Worm (Caenorhabditis elegans) whole organism, young adult: Measurements from ENCODE around the gene exp-2.

Experiments used
- B0019.2 ChIP-seq: fragments of 200-800 bp; sonication (Bioruptor generic); conservative IDR thresholded peaks from 2 replicates; pipeline ENCODE4 v1.3.6; 2022; ENCODE audit warnings: missing genetic modification reagents, missing genetic modification characterization, missing compliant biosample characterization
- B0035.1 ChIP-seq: sonication (generic microtip); optimal IDR thresholded peaks from 2 replicates; lab custom pipeline; 2016; ENCODE audit warnings: missing genetic modification characterization, mild to moderate bottlenecking, missing compliant biosample characterization, missing genotype, missing genetic modification reagents
- D2030.7 ChIP-seq: fragments of 200-800 bp; sonication (Bioruptor generic); IDR thresholded peaks from 2 replicates; pipeline ENCODE4 v1.3.6; 2022; ENCODE audit warnings: missing genetic modification reagents, missing genetic modification characterization, missing compliant biosample characterization
- F23B12.7 ChIP-seq: sonication (generic microtip); optimal IDR thresholded peaks from 2 replicates; lab custom pipeline; 2017; ENCODE audit warnings: missing genetic modification characterization, mild to moderate bottlenecking, missing compliant biosample characterization, antibody characterized with exemption, moderate library complexity; ENCODE audit not compliant: insufficient read depth
- F33H1.4 ChIP-seq: fragments of 200-800 bp; sonication (Bioruptor generic); IDR thresholded peaks from 2 replicates; pipeline ENCODE4 v1.3.6; 2022; ENCODE audit warnings: missing genetic modification reagents, missing genetic modification characterization, missing compliant biosample characterization
- Y53G8AR.9 ChIP-seq: fragments of 200-800 bp; sonication (Bioruptor generic); conservative IDR thresholded peaks from 2 replicates; pipeline ENCODE4 v1.3.6; 2022; ENCODE audit warnings: missing genetic modification reagents, missing genetic modification characterization, missing compliant biosample characterization
- ZK185.1 ChIP-seq: sonication (generic microtip); optimal IDR thresholded peaks from 2 replicates; lab custom pipeline; 2016; ENCODE audit warnings: mild to moderate bottlenecking, missing genetic modification characterization, missing compliant biosample characterization; ENCODE audit not compliant: poor library complexity, severe bottlenecking
- athp-1 ChIP-seq: sonication (generic microtip); optimal IDR thresholded peaks from 2 replicates; lab custom pipeline; 2017; ENCODE audit warnings: mild to moderate bottlenecking, missing genetic modification characterization, missing compliant biosample characterization
- attf-3 ChIP-seq: fragments of 200-800 bp; sonication (Bioruptor generic); conservative IDR thresholded peaks from 2 replicates; pipeline ENCODE4 v1.3.6; 2022; ENCODE audit warnings: missing genetic modification reagents, missing genetic modification characterization, missing compliant biosample characterization
- cebp-1 ChIP-seq, 2 experiments: fragments of 200-800 bp in 1 of 2; sonication (Bioruptor generic) in 1 of 2; sonication (generic microtip) in 1 of 2; IDR thresholded peaks in 1 of 2; optimal IDR thresholded peaks in 1 of 2; 2 replicates each; pipeline versions ENCODE4 v1.3.6 to Lab custom; 2017 to 2022; ENCODE audit warnings: missing compliant biosample characterization in 2 of 2, missing genetic modification characterization in 2 of 2, mild to moderate bottlenecking in 1 of 2, missing genetic modification reagents in 1 of 2, moderate library complexity in 1 of 2
- ceh-58 ChIP-seq: fragments of 200-800 bp; sonication (Bioruptor generic); IDR thresholded peaks from 2 replicates; pipeline ENCODE4 v1.3.6; 2022; ENCODE audit warnings: missing genetic modification characterization, missing compliant biosample characterization
- dox-1 ChIP-seq: fragments of 200-800 bp; sonication (Bioruptor generic); IDR thresholded peaks from 2 replicates; pipeline ENCODE4 v1.3.6; 2022; ENCODE audit warnings: missing genetic modification reagents, missing genetic modification characterization, missing compliant biosample characterization
- dpl-1 ChIP-seq: fragments of 150-350 bp; optimal IDR thresholded peaks from 2 replicates; lab custom pipeline; 2014; ENCODE audit warnings: missing biosample characterization, missing genetic modification reagents, missing genetic modification characterization
- efl-1 ChIP-seq: fragments of 150-350 bp; optimal IDR thresholded peaks from 2 replicates; lab custom pipeline; 2014; ENCODE audit warnings: missing biosample characterization, missing genetic modification reagents, missing genetic modification characterization
- ets-4 ChIP-seq: fragments of 200-800 bp; sonication (Bioruptor generic); optimal IDR thresholded peaks from 2 replicates; lab custom pipeline; 2018; ENCODE audit warnings: mild to moderate bottlenecking, missing genetic modification characterization, missing compliant biosample characterization
- fkh-3 ChIP-seq: sonication (generic microtip); optimal IDR thresholded peaks from 2 replicates; lab custom pipeline; 2016; ENCODE audit warnings: mild to moderate bottlenecking, missing genetic modification characterization, missing compliant biosample characterization
- hmg-1.2 ChIP-seq: fragments of 200-800 bp; sonication (Bioruptor generic); IDR thresholded peaks from 2 replicates; pipeline ENCODE4 v1.3.6; 2022; ENCODE audit warnings: missing genetic modification reagents, missing genetic modification characterization, missing compliant biosample characterization
- let-607 ChIP-seq, 2 experiments: fragments of 200-800 bp in 1 of 2; sonication (Bioruptor generic) in 1 of 2; sonication (generic microtip) in 1 of 2; optimal IDR thresholded peaks; 2 replicates each; lab custom pipeline; 2016 to 2018; ENCODE audit warnings: mild to moderate bottlenecking in 2 of 2, missing compliant biosample characterization in 2 of 2, missing genetic modification characterization in 2 of 2, moderate library complexity in 2 of 2, missing genotype in 1 of 2
- lin-26 ChIP-seq: fragments of 200-800 bp; sonication (Bioruptor generic); IDR thresholded peaks from 2 replicates; pipeline ENCODE4 v1.3.6; 2022; ENCODE audit warnings: missing genetic modification reagents, missing genetic modification characterization, missing compliant biosample characterization
- lin-35 ChIP-seq, 3 experiments: fragments of 150-350 bp in 2 of 3; sonication (generic microtip) in 1 of 3; optimal IDR thresholded peaks; 2 replicates each; lab custom pipeline; 2014 to 2018; ENCODE audit warnings: missing biosample characterization in 3 of 3, missing genetic modification characterization in 3 of 3, missing genetic modification reagents in 3 of 3
- lin-54 ChIP-seq: fragments of 200-800 bp; sonication (Bioruptor generic); optimal IDR thresholded peaks from 2 replicates; lab custom pipeline; 2018; ENCODE audit warnings: mild to moderate bottlenecking, missing genetic modification characterization, missing compliant biosample characterization
- lir-1 ChIP-seq: fragments of 200-800 bp; sonication (Bioruptor generic); conservative IDR thresholded peaks from 2 replicates; pipeline ENCODE4 v1.3.6; 2022; ENCODE audit warnings: missing genetic modification reagents, missing genetic modification characterization, missing compliant biosample characterization
- lsl-1 ChIP-seq: fragments of 200-800 bp; sonication (Bioruptor generic); optimal IDR thresholded peaks from 2 replicates; lab custom pipeline; 2018; ENCODE audit warnings: mild to moderate bottlenecking, missing genetic modification characterization, moderate library complexity, missing compliant biosample characterization
- madf-10 ChIP-seq: sonication (generic microtip); optimal IDR thresholded peaks from 2 replicates; lab custom pipeline; 2016; ENCODE audit warnings: mild to moderate bottlenecking, missing genetic modification characterization, missing compliant biosample characterization
- mel-28 ChIP-seq: sonication (generic microtip); optimal IDR thresholded peaks from 2 replicates; lab custom pipeline; 2016; ENCODE audit warnings: borderline replicate concordance, mild to moderate bottlenecking, missing genetic modification characterization, missing compliant biosample characterization
- mxl-1 ChIP-seq: sonication (generic microtip); optimal IDR thresholded peaks from 2 replicates; lab custom pipeline; 2016; ENCODE audit warnings: missing genetic modification characterization, missing compliant biosample characterization
- nfya-1 ChIP-seq: sonication (generic microtip); optimal IDR thresholded peaks from 2 replicates; lab custom pipeline; 2017; ENCODE audit warnings: antibody characterized with exemption, missing compliant biosample characterization, missing genetic modification characterization, borderline replicate concordance; ENCODE audit not compliant: insufficient read depth
- nhr-120 ChIP-seq: fragments of 200-800 bp; sonication (Bioruptor generic); IDR thresholded peaks from 2 replicates; pipeline ENCODE4 v1.3.6; 2022; ENCODE audit warnings: missing genetic modification characterization, missing compliant biosample characterization
- nhr-90 ChIP-seq: sonication (generic microtip); optimal IDR thresholded peaks from 2 replicates; lab custom pipeline; 2016; ENCODE audit warnings: missing genotype, mild to moderate bottlenecking, missing genetic modification characterization, missing compliant biosample characterization
- repo-1 ChIP-seq: sonication (generic microtip); optimal IDR thresholded peaks from 2 replicates; lab custom pipeline; 2017; ENCODE audit warnings: mild to moderate bottlenecking, missing genetic modification characterization, missing compliant biosample characterization
- rpc-1 ChIP-seq, 2 experiments: fragments of 150-350 bp in 1 of 2; sonication (generic microtip) in 1 of 2; optimal IDR thresholded peaks; 2 replicates each; lab custom pipeline; 2014 to 2018; ENCODE audit warnings: missing biosample characterization in 1 of 2, missing genetic modification characterization in 1 of 2, missing genetic modification reagents in 1 of 2, missing genotype in 1 of 2
- snpc-1.3 ChIP-seq: sonication (generic microtip); optimal IDR thresholded peaks from 2 replicates; lab custom pipeline; 2017; ENCODE audit warnings: missing genetic modification characterization, mild to moderate bottlenecking, missing compliant biosample characterization, antibody characterized with exemption, moderate library complexity, missing genotype, missing genetic modification reagents; ENCODE audit not compliant: insufficient read depth
- snpc-3.4 ChIP-seq: sonication (generic microtip); optimal IDR thresholded peaks from 2 replicates; lab custom pipeline; 2017; ENCODE audit warnings: missing genetic modification characterization, mild to moderate bottlenecking, missing compliant biosample characterization, antibody characterized with exemption, moderate library complexity, missing genotype, missing genetic modification reagents
- tbp1 ChIP-seq: fragments of 200-800 bp; sonication (Bioruptor generic); optimal IDR thresholded peaks from 2 replicates; lab custom pipeline; 2018; ENCODE audit warnings: mild to moderate bottlenecking, missing genetic modification characterization, missing compliant biosample characterization
- zfh-2 ChIP-seq: fragments of 200-800 bp; sonication (Bioruptor generic); conservative IDR thresholded peaks from 2 replicates; pipeline ENCODE4 v1.3.6; 2022; ENCODE audit warnings: missing genetic modification reagents, missing genetic modification characterization, missing compliant biosample characterization
- ztf-3 ChIP-seq: fragments of 200-800 bp; sonication (Bioruptor generic); optimal IDR thresholded peaks from 2 replicates; lab custom pipeline; 2018; ENCODE audit warnings: mild to moderate bottlenecking, missing genetic modification characterization, missing compliant biosample characterization

The exp-2 gene

ce11 chrV:6101243-6101898 is 29.8 kb upstream of the exp-2 start (continued):
- TF ChIP-seq efl-1 (GFP tag; lab: Kevin White, UChicago) = peak; percentile 89
- TF ChIP-seq ets-4 = no peak
- no peak for TF ChIP-seq ceh-58 (GFP tag; lab: Robert Waterston, UW)
- TF ChIP-seq F33H1.4 = 0 out of 2 replicates have a peak, but pooled peaks have one; percentile 19
- no peak for TF ChIP-seq nhr-120
- no peak for TF ChIP-seq repo-1 (tag; lab: Kevin White, UChicago)
- TF ChIP-seq mel-28 = no peak
- TF ChIP-seq cebp-1 (GFP tag; IDR thresholded peaks at IDR 0.05; lab: Robert Waterston, UW) = no peak
- TF ChIP-seq cebp-1 (tag; optimal IDR thresholded peaks at IDR 0.05; lab: Kevin White, UChicago) = no peak
- peak; percentile 54 for TF ChIP-seq dpl-1 (GFP tag; lab: Kevin White, UChicago)

DNA sequence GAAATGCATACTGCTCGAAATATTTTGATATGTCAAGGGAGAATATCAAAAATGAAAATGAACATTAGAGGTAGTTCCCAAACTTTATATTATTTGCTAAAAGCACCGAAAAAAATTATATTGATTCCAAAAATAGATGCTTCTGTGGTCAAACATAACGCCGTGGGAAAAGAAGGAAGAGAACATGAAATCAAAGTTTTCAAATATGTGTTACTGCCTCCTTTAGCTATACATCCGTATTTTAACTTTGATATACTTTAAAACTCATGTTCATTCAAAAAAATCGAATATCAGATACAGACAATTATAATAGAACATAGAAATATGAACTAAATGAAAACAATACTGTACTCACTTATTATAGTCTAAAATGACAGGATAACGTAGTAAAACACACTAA is 27.8 kb upstream of the exp-2 start, which contains the start of gene Y38A10A.11:
Y38A10A.11 (minus strand) TSS at position 101 of the 400 bp plus-strand sequence.
- no peak for TF ChIP-seq ztf-3 (GFP tag; lab: Kevin White, UChicago)
- no peak for TF ChIP-seq dox-1 (GFP tag; lab: Robert Waterston, UW)
- TF ChIP-seq tbp1 (GFP tag; lab: Kevin White, UChicago) = no peak
- TF ChIP-seq lin-26 (GFP tag; lab: Robert Waterston, UW) = no peak
- no peak for TF ChIP-seq zfh-2
- TF ChIP-seq lin-54 = no peak
- no peak for TF ChIP-seq athp-1 (tag; lab: Kevin White, UChicago)
- TF ChIP-seq nfya-1 (tag; lab: Kevin White, UChicago) = no peak
- no peak for TF ChIP-seq snpc-1.3
- TF ChIP-seq madf-10 (tag; lab: Kevin White, UChicago) = no peak
- TF ChIP-seq, all 124 proteins: peak for 0

DNA sequence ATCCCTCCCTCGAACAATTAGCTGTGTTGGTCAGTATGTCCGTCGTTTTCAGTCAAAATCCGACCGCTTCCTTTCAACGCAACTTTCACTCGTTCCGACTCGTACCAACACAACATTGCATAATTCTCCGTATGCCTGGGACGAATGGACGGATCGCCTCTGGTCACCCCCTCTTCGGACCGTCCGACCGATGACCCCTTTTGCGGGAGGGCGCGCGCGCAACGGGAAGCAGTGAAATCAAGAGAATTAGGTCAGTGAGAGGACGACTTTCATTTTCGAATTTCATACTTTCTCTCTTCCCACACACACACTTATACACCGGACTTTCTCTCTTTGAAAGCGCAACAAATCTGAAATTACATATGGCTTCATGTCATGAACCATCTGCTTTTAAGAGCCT is 25.8 kb upstream of the exp-2 start, which contains the start of gene atf-8:
atf-8 (plus strand) TSS at position 234 of the 400 bp plus-strand sequence.
- TF ChIP-seq nhr-120 (no peak), attf-3 (no peak), zfh-2 (peak; percentile 66)
- TF ChIP-seq, all 124 proteins: peak for 1

ce11 chrV:6107474-6107873 is 23.7 kb upstream of the exp-2 start, which contains the start of gene cwf-19L1:
Gene cwf-19L1, plus strand, starts transcription at chrV:6107828.
- TF ChIP-seq B0035.1 (no peak), F33H1.4 (peak; percentile 29; the same call in 1 of the 2 replicates), lin-26 (GFP tag; lab: Robert Waterston, UW) (no peak), rpc-1 (optimal IDR thresholded peaks at IDR 0.05; lab: Kevin White, UChicago) (no peak), rpc-1 (tag; optimal IDR thresholded peaks at IDR 0.05; lab: Kevin White, UChicago) (no peak), lin-54 (peak; percentile 91), lin-35 (GFP tag; optimal IDR thresholded peaks at IDR 0.05; lab: Kevin White, UChicago) (peak in 1 of 3 experiments; percentile 80), ets-4 (no peak), let-607 (tag; optimal IDR thresholded peaks at IDR 0.05; lab: Kevin White, UChicago) (no peak), snpc-3.4 (tag; lab: Kevin White, UChicago) (peak; percentile 40), mxl-1 (tag; lab: Kevin White, UChicago) (no peak), lsl-1 (peak; percentile 16), Y53G8AR.9 (GFP tag; lab: Robert Waterston, UW) (no peak), B0019.2 (GFP tag; lab: Robert Waterston, UW) (0 out of 2 replicates have a peak, but pooled peaks have one; percentile 49), D2030.7 (0 out of 2 replicates have a peak, but pooled peaks have one; percentile 22), nhr-90 (no peak), attf-3 (no peak), dpl-1 (GFP tag; lab: Kevin White, UChicago) (peak; percentile 65), hmg-1.2 (peak; percentile 18; the same call in 1 of the 2 replicates), cebp-1 (GFP tag; IDR thresholded peaks at IDR 0.05; lab: Robert Waterston, UW) (no peak), cebp-1 (tag; optimal IDR thresholded peaks at IDR 0.05; lab: Kevin White, UChicago) (peak; percentile 19), ZK185.1 (tag; lab: Kevin White, UChicago) (peak; percentile 57), dox-1 (GFP tag; lab: Robert Waterston, UW) (0 out of 2 replicates have a peak, but pooled peaks have one; percentile 32), F23B12.7 (peak; percentile 17), fkh-3 (tag; lab: Kevin White, UChicago) (no peak), lir-1 (0 out of 2 replicates have a peak, but pooled peaks have one; percentile 26), efl-1 (GFP tag; lab: Kevin White, UChicago) (peak; percentile 70)
- TF ChIP-seq, all 124 proteins: peak for 15
